Fruit fly (Drosophila melanogaster) whole organism, embryonic: ENCODE results near the gene CG10477.

Experiments used
- Aef1 ChIP-seq: fragments of 200-800 bp; sonication (Bioruptor generic); IDR thresholded peaks from 3 replicates; pipeline ENCODE4 v1.3.6; 2022; ENCODE audit warnings: missing biosample characterization, missing genetic modification characterization
- Antp ChIP-seq: fragments of 200-800 bp; sonication (Bioruptor generic); optimal IDR thresholded peaks from 3 replicates; lab custom pipeline; 2016; ENCODE audit warnings: missing biosample characterization, missing genetic modification characterization
- B-H2 ChIP-seq: fragments of 200-800 bp; sonication (Bioruptor generic); optimal IDR thresholded peaks from 2 replicates; lab custom pipeline; 2018; ENCODE audit warnings: missing biosample characterization, mild to moderate bottlenecking, missing genetic modification characterization
- CG10565 ChIP-seq: fragments of 200-800 bp; sonication (Bioruptor generic); optimal IDR thresholded peaks from 3 replicates; lab custom pipeline; 2016; ENCODE audit warnings: missing biosample characterization, mild to moderate bottlenecking, missing genetic modification characterization
- CG13123 ChIP-seq: fragments of 200-800 bp; sonication (Bioruptor generic); optimal IDR thresholded peaks from 2 replicates; lab custom pipeline; 2016; ENCODE audit warnings: missing biosample characterization, missing genetic modification characterization
- CG13624 ChIP-seq: fragments of 200-800 bp; sonication (Bioruptor generic); optimal IDR thresholded peaks from 2 replicates; lab custom pipeline; 2016; ENCODE audit warnings: missing biosample characterization, missing genetic modification characterization
- CG17186 ChIP-seq: fragments of 200-800 bp; sonication (Bioruptor generic); optimal IDR thresholded peaks from 3 replicates; lab custom pipeline; 2017; ENCODE audit warnings: missing biosample characterization, missing genetic modification reagents, missing genetic modification characterization
- CG17568 ChIP-seq: fragments of 200-800 bp; sonication (Bioruptor generic); optimal IDR thresholded peaks from 2 replicates; lab custom pipeline; 2018; ENCODE audit warnings: missing biosample characterization, mild to moderate bottlenecking, missing genetic modification characterization, moderate library complexity
- CG17612 ChIP-seq: fragments of 200-800 bp; sonication (Bioruptor generic); IDR thresholded peaks from 2 replicates; pipeline ENCODE4 v1.3.6; 2022; ENCODE audit warnings: missing biosample characterization, missing genetic modification characterization
- CG18619 ChIP-seq: fragments of 200-800 bp; sonication (Bioruptor generic); optimal IDR thresholded peaks from 3 replicates; lab custom pipeline; 2017; ENCODE audit warnings: missing biosample characterization, mild to moderate bottlenecking, missing genetic modification characterization
- CG32767 ChIP-seq: fragments of 200-800 bp; sonication (Bioruptor generic); IDR thresholded peaks from 2 replicates; pipeline ENCODE4 v1.3.6; 2022; ENCODE audit warnings: missing biosample characterization, missing genetic modification characterization
- CG42726 ChIP-seq: fragments of 200-800 bp; sonication (Bioruptor generic); IDR thresholded peaks from 2 replicates; pipeline ENCODE4 v1.3.6; 2022; ENCODE audit warnings: missing biosample characterization, missing genetic modification characterization; ENCODE audit not compliant: partially characterized antibody
- CG4328 ChIP-seq: fragments of 200-800 bp; sonication (Bioruptor generic); optimal IDR thresholded peaks from 3 replicates; lab custom pipeline; 2017; ENCODE audit warnings: missing biosample characterization, missing genetic modification reagents, missing genetic modification characterization
- CG4617 ChIP-seq: fragments of 200-800 bp; sonication (Bioruptor generic); optimal IDR thresholded peaks from 3 replicates; lab custom pipeline; 2016; ENCODE audit warnings: missing biosample characterization, missing genetic modification characterization, borderline replicate concordance
- CG7372 ChIP-seq: fragments of 200-800 bp; sonication (Bioruptor generic); IDR thresholded peaks from 2 replicates; pipeline ENCODE4 v1.3.6; 2022; ENCODE audit warnings: missing biosample characterization, missing genetic modification characterization
- CG7928 ChIP-seq: fragments of 200-800 bp; sonication (Bioruptor generic); optimal IDR thresholded peaks from 2 replicates; lab custom pipeline; 2017; ENCODE audit warnings: missing biosample characterization, mild to moderate bottlenecking, missing genetic modification characterization
- CG9437 ChIP-seq: fragments of 200-800 bp; sonication (Bioruptor generic); optimal IDR thresholded peaks from 2 replicates; lab custom pipeline; 2018; ENCODE audit warnings: missing biosample characterization, mild to moderate bottlenecking, missing genetic modification characterization
- CG9727 ChIP-seq: fragments of 200-800 bp; sonication (Bioruptor generic); optimal IDR thresholded peaks from 3 replicates; lab custom pipeline; 2017; ENCODE audit warnings: missing biosample characterization, mild to moderate bottlenecking, missing genetic modification characterization
- Gsc ChIP-seq: fragments of 200-800 bp; sonication (Bioruptor generic); IDR thresholded peaks from 2 replicates; pipeline ENCODE4 v1.3.6; 2022; ENCODE audit warnings: missing biosample characterization, missing genetic modification characterization
- HmgZ ChIP-seq: fragments of 200-800 bp; sonication (Bioruptor generic); optimal IDR thresholded peaks from 2 replicates; lab custom pipeline; 2018; ENCODE audit warnings: missing biosample characterization, mild to moderate bottlenecking, missing genetic modification characterization
- Hr78 ChIP-seq, 2 experiments: fragments of 200-800 bp in 1 of 2; fragments of >200 bp in 1 of 2; sonication (Bioruptor generic) in 1 of 2; optimal IDR thresholded peaks; 2 replicates each; lab custom pipeline; 2017 to 2019; ENCODE audit warnings: missing biosample characterization in 2 of 2, missing genetic modification characterization in 2 of 2, mild to moderate bottlenecking in 1 of 2, moderate library complexity in 1 of 2
- MTF-1 ChIP-seq: fragments of 200-800 bp; sonication (Bioruptor generic); optimal IDR thresholded peaks from 2 replicates; lab custom pipeline; 2018; ENCODE audit warnings: missing biosample characterization, mild to moderate bottlenecking, missing genetic modification characterization, borderline replicate concordance
- Med ChIP-seq: fragments of 200-800 bp; sonication (Bioruptor generic); peaks from one replicate; lab custom pipeline; 2016; ENCODE audit warnings: missing biosample characterization, missing genetic modification characterization, mild to moderate bottlenecking, inconsistent platforms, moderate library complexity
- Mrtf ChIP-seq: fragments of 200-800 bp; sonication (Bioruptor generic); IDR thresholded peaks from 3 replicates; pipeline ENCODE4 v1.3.6; 2022; ENCODE audit warnings: missing biosample characterization, missing genetic modification characterization
- Optix ChIP-seq: fragments of 200-800 bp; sonication (Bioruptor generic); IDR thresholded peaks from 3 replicates; pipeline ENCODE4 v1.3.6; 2022; ENCODE audit warnings: missing biosample characterization, missing genetic modification characterization
- Scr ChIP-seq: fragments of 200-800 bp; sonication (Bioruptor generic); IDR thresholded peaks from 2 replicates; pipeline ENCODE4 v1.3.6; 2022; ENCODE audit warnings: missing biosample characterization, missing genetic modification characterization; ENCODE audit not compliant: partially characterized antibody
- TFAM ChIP-seq: fragments of 200-800 bp; sonication (Bioruptor generic); optimal IDR thresholded peaks from 2 replicates; lab custom pipeline; 2017; ENCODE audit warnings: missing biosample characterization, missing genetic modification characterization, inconsistent platforms
- bab2 ChIP-seq: fragments of 200-800 bp; sonication (Bioruptor generic); optimal IDR thresholded peaks from 2 replicates; lab custom pipeline; 2016; ENCODE audit warnings: missing biosample characterization, missing genetic modification characterization
- gcm ChIP-seq: fragments of 200-800 bp; sonication (Bioruptor generic); optimal IDR thresholded peaks from 2 replicates; lab custom pipeline; 2019; ENCODE audit warnings: missing biosample characterization, mild to moderate bottlenecking, missing genetic modification characterization, moderate library complexity
- gro ChIP-seq: fragments of 200-800 bp; sonication (Bioruptor generic); optimal IDR thresholded peaks from 2 replicates; lab custom pipeline; 2016; ENCODE audit warnings: missing biosample characterization, missing genetic modification characterization
- hth ChIP-seq: fragments of >200 bp; optimal IDR thresholded peaks from 2 replicates; lab custom pipeline; 2017; ENCODE audit warnings: inconsistent platforms
- jigr1 ChIP-seq: fragments of 200-800 bp; sonication (Bioruptor generic); IDR thresholded peaks from 3 replicates; pipeline ENCODE4 v1.3.6; 2022; ENCODE audit warnings: missing biosample characterization, missing genetic modification characterization
- jumu ChIP-seq: fragments of 200-800 bp; sonication (Bioruptor generic); optimal IDR thresholded peaks from 3 replicates; lab custom pipeline; 2016; ENCODE audit warnings: missing biosample characterization, missing genetic modification characterization
- kah ChIP-seq: fragments of 200-800 bp; sonication (Bioruptor generic); optimal IDR thresholded peaks from 2 replicates; lab custom pipeline; 2018; ENCODE audit warnings: missing biosample characterization, mild to moderate bottlenecking, missing genetic modification characterization
- mirr ChIP-seq: fragments of 200-800 bp; sonication (Bioruptor generic); optimal IDR thresholded peaks from 3 replicates; lab custom pipeline; 2018; ENCODE audit warnings: missing biosample characterization, mild to moderate bottlenecking, missing genetic modification characterization
- pita ChIP-seq: fragments of 200-800 bp; sonication (Bioruptor generic); optimal IDR thresholded peaks from 2 replicates; lab custom pipeline; 2017; ENCODE audit warnings: missing biosample characterization, mild to moderate bottlenecking, missing genetic modification characterization
- pros ChIP-seq: fragments of 200-800 bp; sonication (Bioruptor generic); optimal IDR thresholded peaks from 3 replicates; lab custom pipeline; 2019; ENCODE audit warnings: missing biosample characterization, mild to moderate bottlenecking, missing genetic modification characterization, moderate library complexity
- pzg ChIP-seq: fragments of 200-800 bp; sonication (Bioruptor generic); optimal IDR thresholded peaks from 3 replicates; lab custom pipeline; 2018; ENCODE audit warnings: missing biosample characterization, mild to moderate bottlenecking, missing genetic modification characterization, moderate library complexity
- repo ChIP-seq: fragments of 200-800 bp; sonication (Bioruptor generic); optimal IDR thresholded peaks from 2 replicates; lab custom pipeline; 2016; ENCODE audit warnings: missing biosample characterization, missing genetic modification characterization
- sr ChIP-seq: fragments of 200-800 bp; sonication (Bioruptor generic); IDR thresholded peaks from 3 replicates; pipeline ENCODE4 v1.3.6; 2022; ENCODE audit warnings: missing biosample characterization, missing genetic modification characterization
- twi ChIP-seq: fragments of 200-800 bp; optimal IDR thresholded peaks from 2 replicates; lab custom pipeline; 2019; ENCODE audit warnings: missing biosample characterization, mild to moderate bottlenecking, missing genetic modification characterization, moderate library complexity
- vnd ChIP-seq: fragments of 200-800 bp; sonication (Bioruptor generic); IDR thresholded peaks from 3 replicates; pipeline ENCODE4 v1.3.6; 2022; ENCODE audit warnings: missing biosample characterization, missing genetic modification characterization; ENCODE audit not compliant: partially characterized antibody

Gene CG10477

DNA sequence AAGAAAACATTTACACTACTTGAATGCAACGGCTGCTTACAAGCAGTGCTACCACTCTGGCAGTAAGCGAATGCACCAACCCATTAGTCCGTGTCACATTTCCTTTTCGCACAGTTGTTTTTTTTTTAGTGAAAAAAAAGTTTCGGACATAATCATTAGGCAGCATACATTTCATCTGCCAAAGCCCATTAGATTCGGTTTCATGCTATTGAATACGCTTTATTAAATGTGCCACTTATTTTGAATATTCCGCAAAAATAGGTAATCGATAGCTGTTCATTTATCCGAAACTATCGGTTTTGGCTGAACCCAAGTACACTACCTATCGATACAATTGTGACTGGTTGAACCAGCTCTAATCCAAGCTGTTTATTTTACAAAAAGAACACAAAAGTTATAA is 20.4 kb upstream of the CG10477 start, which contains the start of gene tant (continued):
- TF ChIP-seq Med, result peak; percentile 65
- peak; percentile 30 for TF ChIP-seq jumu
- TF ChIP-seq CG7928 (GFP tag; lab: Kevin White, UChicago), result no peak
- peak; percentile 88 for TF ChIP-seq vnd
- TF ChIP-seq pita, result peak; percentile 76
- no peak for TF ChIP-seq Optix
- TF ChIP-seq CG9727 (GFP tag; lab: Kevin White, UChicago), result no peak
- no peak for TF ChIP-seq B-H2 (GFP tag; lab: Kevin White, UChicago)
- no peak for TF ChIP-seq CG17612 (GFP tag; lab: Robert Waterston, UW)
- no peak for TF ChIP-seq pros (GFP tag; lab: Kevin White, UChicago)
- no peak for TF ChIP-seq MTF-1 (GFP tag; lab: Kevin White, UChicago)
- TF ChIP-seq HmgZ (tag; lab: Kevin White, UChicago), result peak; percentile 49
- TF ChIP-seq kah (GFP tag; lab: Kevin White, UChicago), result no peak
- TF ChIP-seq Mrtf (GFP tag; lab: Robert Waterston, UW), result no peak
- TF ChIP-seq sr (GFP tag; lab: Robert Waterston, UW), result no peak
- peak; percentile 95 for TF ChIP-seq Scr (GFP tag; lab: Robert Waterston, UW)
- no peak for TF ChIP-seq CG32767 (GFP tag; lab: Robert Waterston, UW)
- TF ChIP-seq twi (tag; lab: Kevin White, UChicago), result no peak
- no peak for TF ChIP-seq CG18619 (GFP tag; lab: Kevin White, UChicago)
- TF ChIP-seq repo (GFP tag; lab: Kevin White, UChicago), result no peak
- no peak for TF ChIP-seq mirr
- TF ChIP-seq jigr1 (GFP tag; lab: Robert Waterston, UW), result no peak
- peak; percentile 72 for TF ChIP-seq CG17186 (GFP tag; lab: Kevin White, UChicago)
- peak; percentile 2 for TF ChIP-seq CG13624 (GFP tag; lab: Kevin White, UChicago)
- TF ChIP-seq gro (GFP tag; lab: Kevin White, UChicago), result no peak
- no peak for TF ChIP-seq hth
- TF ChIP-seq CG17568 (GFP tag; lab: Kevin White, UChicago), result no peak

DNA sequence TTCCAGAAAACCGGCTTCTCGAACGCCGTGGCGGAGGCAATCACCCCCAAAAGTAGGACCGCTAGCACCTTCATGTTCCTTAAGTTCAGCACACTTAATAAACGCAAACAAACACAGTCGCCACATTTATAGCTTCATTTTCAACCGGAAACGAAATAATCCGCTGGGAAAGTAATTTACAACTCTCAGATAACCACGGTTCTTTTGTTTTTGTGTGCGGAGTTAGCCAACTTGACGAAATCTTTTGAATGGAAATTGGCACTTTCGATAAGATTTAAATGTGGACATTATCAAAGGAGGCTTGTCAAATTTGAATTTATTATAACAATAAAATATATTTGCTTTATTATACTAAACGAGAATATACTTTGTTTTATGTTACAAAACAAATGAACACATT is 19.9 kb upstream of the CG10477 start, which contains the start of gene Jon65Ai:
TSS of gene Jon65Ai (minus strand) at position 101 of the 400 bp plus-strand sequence.
- TF ChIP-seq Gsc (GFP tag; lab: Robert Waterston, UW) (no peak), gcm (no peak), CG10565 (GFP tag; lab: Kevin White, UChicago) (no peak), bab2 (no peak), CG13123 (GFP tag; lab: Kevin White, UChicago) (no peak), Hr78 (GFP tag; optimal IDR thresholded peaks at IDR 0.05; lab: Kevin White, UChicago) (no peak), CG9437 (GFP tag; lab: Kevin White, UChicago) (no peak), CG4328 (no peak), Aef1 (no peak), CG42726 (no peak), Antp (GFP tag; lab: Kevin White, UChicago) (no peak), CG4617 (GFP tag; lab: Kevin White, UChicago) (no peak), CG7372 (GFP tag; lab: Robert Waterston, UW) (no peak), pzg (no peak), TFAM (no peak)
